Fruit fly (Drosophila melanogaster): ENCODE data around the gene CG6462.

CG6462 gene

DNA sequence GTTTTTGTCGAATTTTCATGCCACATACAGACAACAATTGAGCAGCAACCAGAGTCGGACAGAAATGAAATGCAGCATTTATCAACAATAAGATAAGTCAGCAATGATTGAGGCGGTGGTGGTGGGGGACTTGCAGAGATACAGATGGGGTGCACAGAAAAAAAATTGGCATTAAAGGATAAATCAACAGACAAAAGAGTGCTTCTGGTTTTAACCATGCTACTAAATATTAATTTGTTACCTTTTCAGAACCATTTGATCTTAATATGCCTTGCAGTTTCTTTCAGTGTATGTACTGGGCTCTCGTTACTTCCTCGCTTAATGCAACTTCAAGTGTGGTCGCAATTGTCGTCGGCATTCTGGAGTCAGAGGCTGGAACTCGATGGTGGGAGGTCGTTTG, 48.2 kb upstream of the CG6462 start (continued):
- TF ChIP-seq CG4707 (GFP tag; optimal IDR thresholded peaks at IDR 0.05): no peak
- TF ChIP-seq HmgD (GFP tag; optimal IDR thresholded peaks at IDR 0.05): no peak
- peak; percentile 56 for TF ChIP-seq Six4 (GFP tag; optimal IDR thresholded peaks at IDR 0.05)
- TF ChIP-seq Tbp (GFP tag; optimal IDR thresholded peaks at IDR 0.05): no peak
- peak; percentile 16 for TF ChIP-seq Max (GFP tag; optimal IDR thresholded peaks at IDR 0.05)
- no peak for TF ChIP-seq CG4328 (GFP tag; optimal IDR thresholded peaks at IDR 0.05)
- TF ChIP-seq Lpt (GFP tag; optimal IDR thresholded peaks at IDR 0.05): no peak
- peak; percentile 56; the same call in 1 of the 2 replicates for TF ChIP-seq lmd (GFP tag; IDR thresholded peaks at IDR 0.05)
- TF ChIP-seq luna (GFP tag; optimal IDR thresholded peaks at IDR 0.05): no peak
- TF ChIP-seq CG10979 (tag; optimal IDR thresholded peaks at IDR 0.05): peak; percentile 86
- TF ChIP-seq BtbVII (GFP tag; optimal IDR thresholded peaks at IDR 0.05): no peak
- TF ChIP-seq D19A (tag; optimal IDR thresholded peaks at IDR 0.05): peak; percentile 50
- TF ChIP-seq sima (GFP tag; optimal IDR thresholded peaks at IDR 0.05): no peak
- TF ChIP-seq Fer1 (GFP tag; optimal IDR thresholded peaks at IDR 0.05): no peak
- no peak for TF ChIP-seq chinmo (GFP tag; IDR thresholded peaks at IDR 0.05; ENCODE audit: partially characterized antibody)
- no peak for TF ChIP-seq CG17568 (GFP tag; optimal IDR thresholded peaks at IDR 0.05)
- no peak for TF ChIP-seq lbe (GFP tag; optimal IDR thresholded peaks at IDR 0.05)
- no peak for TF ChIP-seq grn (GFP tag; optimal IDR thresholded peaks at IDR 0.05)
- no peak for TF ChIP-seq abd-A (tag; optimal IDR thresholded peaks at IDR 0.05)
- TF ChIP-seq Ada2b (GFP tag; IDR thresholded peaks at IDR 0.05): peak; percentile 67
- no peak for TF ChIP-seq caup (GFP tag; optimal IDR thresholded peaks at IDR 0.05; ENCODE audit: severe bottlenecking)
- no peak for TF ChIP-seq corto (GFP tag; optimal IDR thresholded peaks at IDR 0.05)
- TF ChIP-seq cg (GFP tag; optimal IDR thresholded peaks at IDR 0.05): no peak
- peak; percentile 20 for TF ChIP-seq CG1233 (GFP tag; optimal IDR thresholded peaks at IDR 0.05)
- TF ChIP-seq trem (tag; optimal IDR thresholded peaks at IDR 0.05): peak; percentile 47
- TF ChIP-seq PHDP (tag; optimal IDR thresholded peaks at IDR 0.05): no peak
- no peak for TF ChIP-seq Elba2 (GFP tag; optimal IDR thresholded peaks at IDR 0.05)
- TF ChIP-seq tio (GFP tag; optimal IDR thresholded peaks at IDR 0.05): no peak
- peak; percentile 39; the same call in 1 of the 2 replicates for TF ChIP-seq danr (GFP tag; IDR thresholded peaks at IDR 0.05)
- TF ChIP-seq CG5245 (GFP tag; optimal IDR thresholded peaks at IDR 0.05): peak; percentile 57
- no peak for TF ChIP-seq Myb (GFP tag; optimal IDR thresholded peaks at IDR 0.05)
- no peak for TF ChIP-seq CG12769 (tag; optimal IDR thresholded peaks at IDR 0.05)
- peak; percentile 43 for TF ChIP-seq CG6813 (GFP tag; optimal IDR thresholded peaks at IDR 0.05)
- no peak for TF ChIP-seq Dp (GFP tag; optimal IDR thresholded peaks at IDR 0.05)
- no peak for TF ChIP-seq ato (GFP tag; IDR thresholded peaks at IDR 0.05; ENCODE audit: partially characterized antibody)
- no peak for TF ChIP-seq Xbp1 (GFP tag; optimal IDR thresholded peaks at IDR 0.05)
- peak; percentile 43 for TF ChIP-seq CG10654 (GFP tag; optimal IDR thresholded peaks at IDR 0.05)
- TF ChIP-seq CG10431 (GFP tag; optimal IDR thresholded peaks at IDR 0.05): no peak
- no peak for TF ChIP-seq GATAe (GFP tag; conservative IDR thresholded peaks at IDR 0.05)
- peak; percentile 35 for TF ChIP-seq Side (GFP tag; optimal IDR thresholded peaks at IDR 0.05)
- TF ChIP-seq CG2875 (GFP tag; optimal IDR thresholded peaks at IDR 0.05): peak; percentile 45
- TF ChIP-seq odd (GFP tag; optimal IDR thresholded peaks at IDR 0.05): no peak
- TF ChIP-seq lola (GFP tag; optimal IDR thresholded peaks at IDR 0.05): peak in 1 of 3 experiments; percentile 59
- TF ChIP-seq CG32767 (GFP tag; IDR thresholded peaks at IDR 0.05): peak; percentile 47; the same call in 1 of the 2 replicates
- peak; percentile 9 for TF ChIP-seq CG6654 (GFP tag; optimal IDR thresholded peaks at IDR 0.05)
- TF ChIP-seq Opbp (GFP tag; IDR thresholded peaks at IDR 0.05; ENCODE audit: partially characterized antibody): no peak
- peak; percentile 35 for TF ChIP-seq stwl (tag; optimal IDR thresholded peaks at IDR 0.05)
- no peak for TF ChIP-seq slou (GFP tag; optimal IDR thresholded peaks at IDR 0.05)
- TF ChIP-seq TFAM (GFP tag; optimal IDR thresholded peaks at IDR 0.05): no peak
- TF ChIP-seq MESR4 (GFP tag; optimal IDR thresholded peaks at IDR 0.05): no peak
